Worm (Caenorhabditis elegans): ENCODE data around the gene srz-25.

srz-25 gene

ce11 chrV:17527729-17528128 is 12.7 kb upstream of the srz-25 start, which contains the start of gene srz-90:
Gene srz-90, plus strand, starts transcription at chrV:17528029.
- no peak for TF ChIP-seq syd-9 (tag; optimal IDR thresholded peaks at IDR 0.05)
- no peak for TF ChIP-seq lim-6 (tag; optimal IDR thresholded peaks at IDR 0.05)
- no peak for TF ChIP-seq ceh-45 (GFP tag; IDR thresholded peaks at IDR 0.05)
- no peak for TF ChIP-seq F13H6.1 (tag; optimal IDR thresholded peaks at IDR 0.05)
- TF ChIP-seq che-1 (tag; optimal IDR thresholded peaks at IDR 0.05): no peak
- TF ChIP-seq ceh-2 (tag; optimal IDR thresholded peaks at IDR 0.05): no peak
- no peak for TF ChIP-seq hlh-6 (tag; optimal IDR thresholded peaks at IDR 0.05)
- TF ChIP-seq pha-2 (tag; optimal IDR thresholded peaks at IDR 0.05): no peak
- TF ChIP-seq pax-1 (tag; optimal IDR thresholded peaks at IDR 0.05): no peak
- TF ChIP-seq unc-55 (GFP tag; optimal IDR thresholded peaks at IDR 0.05): no peak

ce11 chrV:17530486-17530885 is 9.9 kb upstream of the srz-25 start, which contains the start of gene C18D4.12:
Gene C18D4.12, minus strand, starts transcription at chrV:17530586.
- TF ChIP-seq K09A11.1 (tag; optimal IDR thresholded peaks at IDR 0.05; ENCODE audit: insufficient read depth) (no peak), unc-55 (GFP tag; optimal IDR thresholded peaks at IDR 0.05) (no peak), ceh-48 (tag; optimal IDR thresholded peaks at IDR 0.05) (no peak), K02D7.2 (tag; optimal IDR thresholded peaks at IDR 0.05) (no peak), ceh-31 (tag; optimal IDR thresholded peaks at IDR 0.05) (no peak), npax-4 (tag; optimal IDR thresholded peaks at IDR 0.05) (no peak), ceh-19 (GFP tag; optimal IDR thresholded peaks at IDR 0.05) (no peak)

DNA sequence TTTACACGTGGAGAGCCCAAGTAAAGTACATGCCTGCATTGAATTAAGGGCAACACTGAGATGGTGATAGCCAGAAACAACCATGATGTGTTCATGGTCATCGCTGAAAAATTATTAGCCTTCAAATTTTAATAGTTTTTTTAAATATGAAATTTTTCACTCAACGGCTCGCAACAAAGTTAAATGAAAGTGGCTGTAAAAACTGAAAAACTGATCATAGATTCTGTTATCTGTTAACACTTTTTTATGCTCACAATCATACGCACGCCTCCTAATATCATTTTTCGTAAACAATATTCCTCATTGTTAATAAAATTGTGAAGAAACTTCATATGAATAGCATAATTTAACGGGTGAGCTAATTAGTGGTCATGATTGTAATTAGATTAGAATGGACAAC is 9.0 kb upstream of the srz-25 start, which contains the start of gene C18D4.4:
Gene C18D4.4, minus strand, starts transcription at position 101 of the 400 bp plus-strand sequence.
- TF ChIP-seq che-1 (tag; optimal IDR thresholded peaks at IDR 0.05): no peak
- TF ChIP-seq syd-9 (tag; optimal IDR thresholded peaks at IDR 0.05): no peak
- no peak for TF ChIP-seq mec-3 (tag; optimal IDR thresholded peaks at IDR 0.05; ENCODE audit: borderline replicate concordance)
- TF ChIP-seq zip-5 (tag; optimal IDR thresholded peaks at IDR 0.05): no peak
- TF ChIP-seq sdc-2 (tag; optimal IDR thresholded peaks at IDR 0.05): no peak
- no peak for TF ChIP-seq ceh-18 (tag; optimal IDR thresholded peaks at IDR 0.05)
- no peak for TF ChIP-seq hlh-6 (tag; optimal IDR thresholded peaks at IDR 0.05)
- TF ChIP-seq hlh-13 (GFP tag; optimal IDR thresholded peaks at IDR 0.05): no peak
- TF ChIP-seq unc-55 (GFP tag; optimal IDR thresholded peaks at IDR 0.05): no peak
- TF ChIP-seq Y22D7AL.16 (tag; optimal IDR thresholded peaks at IDR 0.05): no peak
- TF ChIP-seq ref-2 (tag; optimal IDR thresholded peaks at IDR 0.05): no peak
- TF ChIP-seq ceh-19 (GFP tag; optimal IDR thresholded peaks at IDR 0.05): no peak
- TF ChIP-seq F13H6.1 (tag; optimal IDR thresholded peaks at IDR 0.05): no peak
- no peak for TF ChIP-seq madf-2 (tag; optimal IDR thresholded peaks at IDR 0.05)
- TF ChIP-seq ceh-9 (tag; optimal IDR thresholded peaks at IDR 0.05): no peak
- no peak for TF ChIP-seq fkh-10 (GFP tag; optimal IDR thresholded peaks at IDR 0.05)
- no peak for TF ChIP-seq lin-11 (tag; optimal IDR thresholded peaks at IDR 0.05)
- TF ChIP-seq ceh-6 (GFP tag; optimal IDR thresholded peaks at IDR 0.05): no peak
- no peak for TF ChIP-seq fkh-6 (tag; optimal IDR thresholded peaks at IDR 0.05)

ce11 chrV:17532686-17533085 is 7.7 kb upstream of the srz-25 start, which contains the start of gene C18D4.3:
Gene C18D4.3, minus strand, starts transcription at chrV:17532786.
- no peak for TF ChIP-seq nfya-1 (tag; optimal IDR thresholded peaks at IDR 0.05)
- TF ChIP-seq eyg-1 (tag; optimal IDR thresholded peaks at IDR 0.05): no peak
- TF ChIP-seq C38D4.7 (GFP tag; optimal IDR thresholded peaks at IDR 0.05): no peak
- TF ChIP-seq pqm-1 (tag; optimal IDR thresholded peaks at IDR 0.05): no peak
- no peak for TF ChIP-seq sox-4 (tag; optimal IDR thresholded peaks at IDR 0.05)
- TF ChIP-seq odd-2 (tag; optimal IDR thresholded peaks at IDR 0.05): no peak
- no peak for TF ChIP-seq pros-1 (tag; optimal IDR thresholded peaks at IDR 0.05)
- TF ChIP-seq ceh-6 (GFP tag; optimal IDR thresholded peaks at IDR 0.05): no peak
- TF ChIP-seq ref-2 (tag; optimal IDR thresholded peaks at IDR 0.05): no peak
- no peak for TF ChIP-seq pha-2 (tag; optimal IDR thresholded peaks at IDR 0.05)
- no peak for TF ChIP-seq unc-42 (tag; optimal IDR thresholded peaks at IDR 0.05)
- TF ChIP-seq che-1 (tag; optimal IDR thresholded peaks at IDR 0.05): no peak
- TF ChIP-seq npax-4 (tag; optimal IDR thresholded peaks at IDR 0.05): no peak
- no peak for TF ChIP-seq hlh-6 (tag; optimal IDR thresholded peaks at IDR 0.05)
- no peak for TF ChIP-seq hlh-13 (GFP tag; optimal IDR thresholded peaks at IDR 0.05)

All from whole organism, late embryonic.